Worm (Caenorhabditis elegans): ENCODE measurements around the gene F23H12.7.

DNA sequence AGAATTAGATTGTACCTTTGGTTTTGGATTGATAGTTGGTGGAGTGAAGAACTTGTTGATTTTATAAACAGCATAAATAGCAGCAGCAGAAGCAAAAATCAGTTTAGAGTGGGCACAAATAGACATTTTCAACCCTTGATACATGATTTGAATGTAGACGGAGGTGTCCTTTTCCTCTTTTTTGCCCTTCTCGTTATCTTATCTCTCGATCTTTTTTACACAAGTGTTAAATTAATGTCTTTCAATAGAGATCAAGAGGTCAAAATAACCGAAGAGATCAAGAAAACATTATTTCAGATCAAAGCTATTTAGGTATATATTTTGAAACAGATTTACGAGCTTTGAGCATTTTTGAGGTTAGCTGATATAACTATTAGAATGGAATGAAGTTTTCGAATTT lies 40.4 kb downstream of the F23H12.7 start, which contains the start of gene cdr-7:
- TF ChIP-seq tra-4 (tag; optimal IDR thresholded peaks at IDR 0.05) (no peak), sea-1 (GFP tag; conservative IDR thresholded peaks at IDR 0.05) (no peak), pes-1 (GFP tag; IDR thresholded peaks at IDR 0.05) (no peak), ama-1 (optimal IDR thresholded peaks at IDR 0.05) (no peak), ceh-13 (GFP tag; optimal IDR thresholded peaks at IDR 0.05) (no peak), ceh-36 (tag; optimal IDR thresholded peaks at IDR 0.05) (no peak), B0310.2 (tag; optimal IDR thresholded peaks at IDR 0.05) (no peak), aly-1 (tag; optimal IDR thresholded peaks at IDR 0.05) (no peak), flt-1 (GFP tag; IDR thresholded peaks at IDR 0.05) (no peak), hmbx-1 (tag; optimal IDR thresholded peaks at IDR 0.05) (no peak), tbx-37 (GFP tag; conservative IDR thresholded peaks at IDR 0.05) (no peak), hmg-4 (GFP tag; optimal IDR thresholded peaks at IDR 0.05) (no peak)

Data from whole organism, early embryonic.